Fruit fly (Drosophila melanogaster): ENCODE data around the gene CG17129.

Gene CG17129

DNA sequence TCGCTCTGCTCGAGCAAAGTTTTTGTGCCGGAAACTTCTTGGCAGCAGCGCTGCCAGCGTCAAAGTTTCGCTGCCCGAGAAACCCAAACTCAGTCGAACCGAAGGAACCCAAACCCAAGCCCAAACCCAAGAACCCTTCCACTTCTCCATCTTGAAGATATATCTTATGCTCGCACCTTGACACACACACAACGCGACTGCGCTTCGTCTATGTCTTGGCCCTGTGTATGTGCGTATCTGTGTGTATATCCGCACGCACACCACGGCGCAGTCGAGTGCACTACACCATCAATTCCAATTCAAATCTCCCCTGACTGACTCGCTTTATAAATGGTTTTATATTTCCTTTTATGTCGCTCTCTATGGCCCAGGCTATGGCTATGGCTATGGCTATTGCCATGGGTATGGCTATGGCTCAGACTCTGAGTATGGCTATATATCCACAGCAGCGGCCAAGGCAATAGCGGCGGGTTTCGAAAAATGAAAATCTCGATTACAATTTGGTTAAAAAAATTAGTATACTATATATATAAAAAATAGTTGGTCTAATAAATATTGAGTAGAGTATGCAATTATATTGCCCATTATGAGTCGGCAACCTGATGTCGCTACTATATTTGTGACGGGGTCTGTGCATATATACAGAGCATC is 16.4 kb upstream of the CG17129 start (continued):
- TF ChIP-seq bowl (GFP tag; IDR thresholded peaks at IDR 0.05) (peak; percentile 90), Doc2 (GFP tag; IDR thresholded peaks at IDR 0.05) (peak; percentile 48; the same call in 1 of the 2 replicates), ERR (GFP tag; optimal IDR thresholded peaks at IDR 0.05) (peak; percentile 16), twi (tag; optimal IDR thresholded peaks at IDR 0.05) (peak; percentile 90), Spps (tag; optimal IDR thresholded peaks at IDR 0.05) (peak; percentile 96), CG14014 (GFP tag; IDR thresholded peaks at IDR 0.05) (peak; percentile 97), aop (GFP tag; IDR thresholded peaks at IDR 0.05) (peak; percentile 88), mirr (GFP tag; optimal IDR thresholded peaks at IDR 0.05) (peak; percentile 67), ken (GFP tag; IDR thresholded peaks at IDR 0.05) (peak; percentile 95), CrebB (tag; optimal IDR thresholded peaks at IDR 0.05) (peak; percentile 88), phol (tag; optimal IDR thresholded peaks at IDR 0.05) (peak; percentile 96), en (GFP tag; optimal IDR thresholded peaks at IDR 0.05) (peak; percentile 6), psq (GFP tag; optimal IDR thresholded peaks at IDR 0.05) (peak; percentile 73), ase (GFP tag; IDR thresholded peaks at IDR 0.05) (peak; percentile 93), crc (GFP tag; optimal IDR thresholded peaks at IDR 0.05) (no peak), usp (GFP tag; optimal IDR thresholded peaks at IDR 0.05) (no peak), CG12659 (GFP tag; optimal IDR thresholded peaks at IDR 0.05) (peak; percentile 96), trem (tag; optimal IDR thresholded peaks at IDR 0.05) (peak; percentile 95), CG13424 (tag; optimal IDR thresholded peaks at IDR 0.05) (peak; percentile 94), bcd (GFP tag; optimal IDR thresholded peaks at IDR 0.05) (peak; percentile 95), al (GFP tag; IDR thresholded peaks at IDR 0.05) (peak; percentile 90), pho (GFP tag; optimal IDR thresholded peaks at IDR 0.05) (peak; percentile 15), fd64A (GFP tag; optimal IDR thresholded peaks at IDR 0.05) (peak; percentile 89), Sox102F (GFP tag; optimal IDR thresholded peaks at IDR 0.05) (peak; percentile 94), sens (GFP tag) (peak; percentile 97), croc (GFP tag; conservative IDR thresholded peaks at IDR 0.05) (peak; percentile 95), CG4404 (GFP tag; IDR thresholded peaks at IDR 0.05) (peak; percentile 96), Dref (GFP tag; IDR thresholded peaks at IDR 0.05) (no peak), Hmx (GFP tag; optimal IDR thresholded peaks at IDR 0.05) (no peak), CG31441 (GFP tag; IDR thresholded peaks at IDR 0.05) (peak; percentile 99), HLH54F (GFP tag; optimal IDR thresholded peaks at IDR 0.05) (peak; percentile 54), CG1832 (GFP tag; optimal IDR thresholded peaks at IDR 0.05) (no peak), CG8290 (GFP tag; optimal IDR thresholded peaks at IDR 0.05) (peak; percentile 97), CG8290 (tag; optimal IDR thresholded peaks at IDR 0.05) (peak; percentile 69 to 82), Scr (GFP tag; IDR thresholded peaks at IDR 0.05; ENCODE audit: partially characterized antibody) (no peak), CG14965 (GFP tag; optimal IDR thresholded peaks at IDR 0.05; ENCODE audit: borderline replicate concordance) (no peak), fru (optimal IDR thresholded peaks at IDR 0.05) (no peak), ci (GFP tag; IDR thresholded peaks at IDR 0.05) (peak; percentile 98), zfh2 (GFP tag; optimal IDR thresholded peaks at IDR 0.05) (peak; percentile 36), Xrp1 (GFP tag; IDR thresholded peaks at IDR 0.05) (peak; percentile 99), gt (GFP tag; IDR thresholded peaks at IDR 0.05) (peak; percentile 86), Neu2 (GFP tag; optimal IDR thresholded peaks at IDR 0.05; ENCODE audit: borderline replicate concordance) (no peak), CG12071 (GFP tag; optimal IDR thresholded peaks at IDR 0.05) (peak; percentile 93), oc (tag; optimal IDR thresholded peaks at IDR 0.05) (peak; percentile 93), Gsc (GFP tag; IDR thresholded peaks at IDR 0.05) (peak; percentile 87), exex (tag; optimal IDR thresholded peaks at IDR 0.05) (peak; percentile 70), CG7271 (tag; optimal IDR thresholded peaks at IDR 0.05) (peak; percentile 94), CkIIα-i1 (GFP tag; IDR thresholded peaks at IDR 0.05) (peak; percentile 80), CG6689 (GFP tag; IDR thresholded peaks at IDR 0.05) (peak; percentile 96), CG17359 (tag; optimal IDR thresholded peaks at IDR 0.05) (peak; percentile 98), Max (GFP tag; optimal IDR thresholded peaks at IDR 0.05) (peak; percentile 93), jigr1 (GFP tag; IDR thresholded peaks at IDR 0.05) (peak; percentile 88)
